Fruit fly (Drosophila melanogaster): Measurements from ENCODE around the gene Mgat2.

Mgat2 gene

DNA sequence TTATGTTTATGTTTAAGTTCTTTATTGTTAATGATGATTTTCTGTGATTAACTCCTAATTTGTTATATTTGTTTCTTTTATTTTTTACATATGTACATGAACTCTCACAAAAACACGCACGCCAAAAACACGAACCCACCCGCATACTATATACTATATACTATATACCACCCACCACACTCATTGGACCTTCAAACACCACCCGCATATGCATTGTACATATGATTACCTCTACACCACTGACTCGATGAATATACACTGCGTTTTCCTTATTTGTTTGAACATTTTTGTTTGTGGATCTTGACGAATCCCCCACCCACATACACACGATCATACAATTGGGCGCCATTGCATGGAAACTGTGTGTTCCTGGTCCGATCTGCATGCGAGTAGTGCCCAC, 10.3 kb upstream of the Mgat2 start:
- no peak for TF ChIP-seq CG8478 (optimal IDR thresholded peaks at IDR 0.05)
- TF ChIP-seq EcR (GFP tag; optimal IDR thresholded peaks at IDR 0.05): no peak
- no peak for TF ChIP-seq psq (optimal IDR thresholded peaks at IDR 0.05)
- TF ChIP-seq Dll (optimal IDR thresholded peaks at IDR 0.05): no peak

dm6 chr3R:30030061-30030460, 8.0 kb upstream of the Mgat2 start:
- no peak for TF ChIP-seq CG8478 (optimal IDR thresholded peaks at IDR 0.05)
- no peak for TF ChIP-seq EcR (GFP tag; optimal IDR thresholded peaks at IDR 0.05)
- TF ChIP-seq Dll (optimal IDR thresholded peaks at IDR 0.05): no peak
- no peak for TF ChIP-seq usp (GFP tag; optimal IDR thresholded peaks at IDR 0.05)
- no peak for TF ChIP-seq pan (optimal IDR thresholded peaks at IDR 0.05)
- TF ChIP-seq psq (optimal IDR thresholded peaks at IDR 0.05): no peak

DNA sequence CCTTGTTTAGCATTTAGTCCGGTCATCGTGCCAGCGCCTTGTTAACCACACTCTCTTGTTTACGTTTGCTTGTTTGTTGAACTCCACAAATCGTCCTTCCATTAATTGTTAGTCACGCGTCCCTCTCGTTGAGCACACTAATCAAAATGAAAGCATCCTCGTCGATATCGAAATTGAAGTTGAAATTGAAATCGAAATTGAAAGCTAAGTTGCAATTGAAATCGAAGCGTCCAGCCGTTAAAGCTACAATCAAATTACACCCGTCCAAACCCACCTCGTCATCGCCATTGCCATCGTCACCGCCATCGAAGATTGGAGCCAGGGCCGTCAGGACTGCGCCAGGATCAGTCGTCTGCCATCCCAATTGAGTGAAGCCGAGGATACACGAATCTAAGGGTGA, 1.4 kb upstream of the Mgat2 start:
- TF ChIP-seq usp (GFP tag; optimal IDR thresholded peaks at IDR 0.05): no peak
- no peak for TF ChIP-seq EcR (GFP tag; optimal IDR thresholded peaks at IDR 0.05)
- no peak for TF ChIP-seq Dll (optimal IDR thresholded peaks at IDR 0.05)
- no peak for TF ChIP-seq CG8478 (optimal IDR thresholded peaks at IDR 0.05)

DNA sequence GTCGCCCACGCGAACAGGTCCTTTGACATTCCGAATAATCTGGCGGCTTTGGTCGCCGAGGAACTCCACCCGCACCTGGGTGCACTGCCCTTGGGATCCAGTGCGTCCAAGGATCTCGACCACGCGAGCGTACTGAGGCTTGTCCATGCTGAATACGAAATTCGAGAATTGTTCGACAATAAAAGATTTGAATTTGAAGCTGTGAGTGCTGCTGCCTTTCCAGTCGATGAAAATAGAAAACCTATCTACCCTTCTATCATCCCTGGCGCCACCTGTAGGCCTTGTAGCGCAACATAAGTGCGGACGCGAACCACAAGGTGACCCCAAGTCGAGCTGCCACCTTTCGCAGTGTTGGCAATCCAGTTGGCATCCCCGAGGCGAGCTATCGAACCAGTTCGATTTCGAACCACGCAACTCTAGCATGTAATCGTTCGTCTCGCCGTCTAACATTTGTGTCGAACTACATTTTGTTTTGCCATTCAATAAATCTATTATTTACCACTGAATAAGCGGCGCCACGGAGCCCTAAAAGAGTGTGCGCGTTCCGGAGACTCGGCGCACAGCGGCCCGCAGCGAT, 519 bp upstream of the Mgat2 start, which contains the start of the genes RpS28a and Axn:
RpS28a (minus strand) TSS at position 197 of the 577 bp plus-strand sequence.
Axn (plus strand) TSS at position 391 of the 577 bp plus-strand sequence.
- TF ChIP-seq Dll (optimal IDR thresholded peaks at IDR 0.05): no peak
- no peak for TF ChIP-seq usp (GFP tag; optimal IDR thresholded peaks at IDR 0.05)
- TF ChIP-seq CG8478 (optimal IDR thresholded peaks at IDR 0.05): no peak
- no peak for TF ChIP-seq EcR (GFP tag; optimal IDR thresholded peaks at IDR 0.05)
- TF ChIP-seq psq (optimal IDR thresholded peaks at IDR 0.05): no peak
- TF ChIP-seq pan (optimal IDR thresholded peaks at IDR 0.05): no peak

- no peak for TF ChIP-seq Dll (optimal IDR thresholded peaks at IDR 0.05)
Measured at dm6 chr3R:30021009-30021408, 1.0 kb downstream of the Mgat2 start.

DNA sequence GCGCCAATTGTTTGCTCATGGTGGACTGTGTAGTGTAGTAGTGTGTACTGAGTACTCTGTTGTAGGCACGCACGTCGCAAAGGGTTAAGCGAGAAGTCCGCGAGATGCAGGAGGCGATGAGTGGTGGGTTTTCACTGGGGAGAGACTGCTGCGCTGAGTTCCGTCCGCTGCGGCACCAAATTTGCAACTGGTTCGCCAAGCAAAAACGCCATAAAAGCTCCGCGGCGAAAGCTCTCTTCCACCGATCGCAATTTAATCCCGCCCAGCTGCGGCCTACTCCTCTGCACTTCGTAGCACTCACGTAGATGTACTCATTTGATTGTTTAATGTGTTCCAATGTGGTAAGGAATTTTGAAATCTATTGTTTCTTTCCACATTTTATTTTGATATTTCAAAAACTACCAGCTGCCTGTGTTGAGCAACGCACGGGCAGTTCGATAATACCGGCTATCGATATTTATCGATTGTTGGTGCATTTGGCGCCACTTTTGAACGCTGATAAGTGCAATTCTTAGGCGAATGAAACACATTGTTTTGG, 7.0 kb downstream of the Mgat2 start, which contains the start of gene CG7920:
CG7920 (minus strand) TSS at position 308 of the 538 bp plus-strand sequence.
- TF ChIP-seq pan (optimal IDR thresholded peaks at IDR 0.05) (no peak), EcR (GFP tag; optimal IDR thresholded peaks at IDR 0.05) (no peak), psq (optimal IDR thresholded peaks at IDR 0.05) (no peak), CG8478 (optimal IDR thresholded peaks at IDR 0.05) (no peak), Dll (optimal IDR thresholded peaks at IDR 0.05) (no peak), usp (GFP tag; optimal IDR thresholded peaks at IDR 0.05) (no peak)

DNA sequence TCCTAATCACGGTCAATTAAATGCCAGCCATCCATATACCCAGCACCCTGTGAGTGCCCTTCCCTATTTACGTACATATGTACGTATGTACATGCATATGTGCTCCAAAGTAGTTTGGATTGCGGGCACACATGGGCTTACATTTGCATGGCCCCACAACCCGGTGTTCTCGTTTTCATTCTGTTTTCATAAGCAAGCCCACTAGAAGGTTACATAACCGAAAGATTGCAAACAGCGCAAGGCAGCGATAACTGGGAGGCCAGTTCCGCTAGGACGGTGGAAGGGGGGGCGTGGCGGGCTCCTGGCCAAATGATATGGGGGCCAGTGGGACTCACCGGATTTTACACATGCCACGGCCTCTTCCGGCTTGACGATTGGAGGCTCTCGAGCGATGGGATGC, 7.5 kb downstream of the Mgat2 start:
- no peak for TF ChIP-seq EcR (GFP tag; optimal IDR thresholded peaks at IDR 0.05)
- no peak for TF ChIP-seq Dll (optimal IDR thresholded peaks at IDR 0.05)
- TF ChIP-seq psq (optimal IDR thresholded peaks at IDR 0.05): no peak
- TF ChIP-seq CG8478 (optimal IDR thresholded peaks at IDR 0.05): no peak
- no peak for TF ChIP-seq pan (optimal IDR thresholded peaks at IDR 0.05)
- no peak for TF ChIP-seq usp (GFP tag; optimal IDR thresholded peaks at IDR 0.05)

- TF ChIP-seq psq (optimal IDR thresholded peaks at IDR 0.05) (no peak), Dll (optimal IDR thresholded peaks at IDR 0.05) (no peak), usp (GFP tag; optimal IDR thresholded peaks at IDR 0.05) (no peak), pan (optimal IDR thresholded peaks at IDR 0.05) (no peak), CG8478 (optimal IDR thresholded peaks at IDR 0.05) (no peak), EcR (GFP tag; optimal IDR thresholded peaks at IDR 0.05) (no peak)
Measured at dm6 chr3R:30013909-30014308, 8.1 kb downstream of the Mgat2 start.

- TF ChIP-seq pan (optimal IDR thresholded peaks at IDR 0.05) (no peak), EcR (GFP tag; optimal IDR thresholded peaks at IDR 0.05) (no peak), usp (GFP tag; optimal IDR thresholded peaks at IDR 0.05) (no peak), Dll (optimal IDR thresholded peaks at IDR 0.05) (no peak), psq (optimal IDR thresholded peaks at IDR 0.05) (no peak), CG8478 (optimal IDR thresholded peaks at IDR 0.05) (no peak)
Measured at dm6 chr3R:30012602-30013489, 9.2 kb downstream of the Mgat2 start.

dm6 chr3R:30009173-30009572, 12.8 kb downstream of the Mgat2 start, which contains the start of gene CG7912:
TSS of gene CG7912 (minus strand) at chr3R:30009189.
- no peak for TF ChIP-seq pan (optimal IDR thresholded peaks at IDR 0.05)

DNA sequence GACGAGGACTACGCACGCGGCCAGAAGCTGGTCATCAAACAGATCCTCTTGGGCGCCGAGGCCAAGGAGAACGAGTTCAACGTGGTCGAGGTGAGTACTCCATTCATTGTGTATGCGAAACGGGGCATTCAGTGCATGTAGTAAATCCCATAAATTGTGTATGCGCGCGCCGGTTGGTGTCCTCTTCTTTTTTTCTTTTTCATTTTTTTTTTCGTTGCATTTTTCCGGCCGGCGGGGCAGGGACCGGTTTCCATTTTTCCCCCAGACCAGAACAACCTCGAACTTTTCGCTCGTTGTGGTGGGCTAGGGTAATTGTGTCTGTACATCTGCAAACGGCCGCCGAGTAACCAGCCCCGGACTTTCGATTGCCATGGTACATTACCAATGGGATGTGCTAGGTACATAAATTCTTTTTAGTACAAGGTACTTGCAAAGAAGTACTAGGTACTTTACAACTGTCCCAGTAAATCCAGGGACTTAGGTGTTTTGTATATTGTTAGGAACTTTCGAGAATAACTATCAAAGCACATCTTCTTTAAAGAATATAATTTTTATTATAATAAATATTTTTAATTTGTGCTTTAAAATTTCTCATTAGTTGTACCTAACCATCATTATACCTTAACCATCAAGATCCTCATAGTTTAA, 16.6 kb downstream of the Mgat2 start:
- TF ChIP-seq EcR (GFP tag; optimal IDR thresholded peaks at IDR 0.05) (no peak), Dll (optimal IDR thresholded peaks at IDR 0.05) (no peak), psq (optimal IDR thresholded peaks at IDR 0.05) (no peak), pan (optimal IDR thresholded peaks at IDR 0.05) (no peak), CG8478 (optimal IDR thresholded peaks at IDR 0.05) (no peak)

- TF ChIP-seq usp (GFP tag; optimal IDR thresholded peaks at IDR 0.05) (no peak), psq (optimal IDR thresholded peaks at IDR 0.05) (no peak), Dll (optimal IDR thresholded peaks at IDR 0.05) (no peak), pan (optimal IDR thresholded peaks at IDR 0.05) (no peak)
Measured at dm6 chr3R:30004648-30005047, 17.4 kb downstream of the Mgat2 start, which contains the start of the genes Nlp and Nph. TSS of gene Nlp (plus strand) at chr3R:30004785. TSS of gene Nph (minus strand) at chr3R:30004861.

Data from whole organism.